Worm (Caenorhabditis elegans): Measurements from ENCODE around the gene fbxb-44.
"Not testable (repeated sequence)": the region's sequence is repeated elsewhere in the genome, so short reads cannot be mapped to it uniquely, and the experiment has no call there.

ce11 chrII:1540628-1541027, 1.9 kb downstream of the fbxb-44 start, which contains the start of gene poml-4:
- TF ChIP-seq pha-4 (tag; optimal IDR thresholded peaks at IDR 0.05); let-526 (GFP tag; IDR thresholded peaks at IDR 0.05); Y56A3A.18 (GFP tag; IDR thresholded peaks at IDR 0.05); D2030.7 (GFP tag; IDR thresholded peaks at IDR 0.05); dpl-1 (GFP tag; optimal IDR thresholded peaks at IDR 0.05); efl-1 (GFP tag; optimal IDR thresholded peaks at IDR 0.05): not testable (repeated sequence)

Data from whole organism, young adult.